Fruit fly (Drosophila melanogaster): ENCODE data around the gene Alg1.

dm6 chr3R:17795561-17796170 lies 15.3 kb downstream of the Alg1 start:
- TF ChIP-seq aop (GFP tag; IDR thresholded peaks at IDR 0.05) = no peak
- no peak for TF ChIP-seq Hmr (GFP tag; optimal IDR thresholded peaks at IDR 0.05)
- TF ChIP-seq usp (GFP tag; optimal IDR thresholded peaks at IDR 0.05) = no peak
- TF ChIP-seq CrebB (tag; optimal IDR thresholded peaks at IDR 0.05) = no peak
- TF ChIP-seq br (optimal IDR thresholded peaks at IDR 0.05) = no peak
